Worm (Caenorhabditis elegans): ENCODE results near the gene kmo-1.
A peak's percentile ranks its signal among the peaks of the same experiment; 100 is the strongest.

kmo-1 gene

DNA sequence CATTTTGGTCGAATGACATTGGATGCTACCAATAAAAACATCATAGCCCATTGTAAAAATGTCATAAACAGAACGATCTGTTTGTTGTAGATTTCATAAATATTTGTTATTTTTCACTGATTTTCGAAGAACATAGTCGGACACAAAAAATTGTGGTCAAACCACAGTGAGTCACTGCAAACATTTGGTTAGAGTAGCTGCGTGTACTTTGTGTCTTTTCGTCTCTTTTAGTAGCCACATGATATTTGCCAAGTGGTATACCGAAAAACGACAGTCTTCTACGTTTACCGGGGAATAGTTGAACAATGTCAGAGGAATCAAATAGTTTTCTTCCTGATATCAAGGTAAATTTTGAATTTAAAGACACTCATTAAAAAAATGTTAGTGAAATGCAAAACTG is 21.4 kb upstream of the kmo-1 start, which contains the start of gene nhr-206 (continued):
- peak; percentile 98 for TF ChIP-seq nhr-28 (tag; optimal IDR thresholded peaks at IDR 0.05)
- peak in 1 of 2 experiments; percentile 61 for TF ChIP-seq mdl-1 (tag; optimal IDR thresholded peaks at IDR 0.05)
- TF ChIP-seq ZK337.2 (GFP tag; IDR thresholded peaks at IDR 0.05): no peak
- TF ChIP-seq ZK546.5 (tag; optimal IDR thresholded peaks at IDR 0.05): no peak
- TF ChIP-seq spr-1 (tag; optimal IDR thresholded peaks at IDR 0.05): no peak
- TF ChIP-seq nhr-102 (tag; optimal IDR thresholded peaks at IDR 0.05): peak; percentile 40
- TF ChIP-seq ceh-62 (tag; optimal IDR thresholded peaks at IDR 0.05): no peak
- no peak for TF ChIP-seq T20F7.1 (GFP tag; optimal IDR thresholded peaks at IDR 0.05)
- TF ChIP-seq nhr-42 (GFP tag; IDR thresholded peaks at IDR 0.05): no peak
- no peak for TF ChIP-seq lin-38 (GFP tag; IDR thresholded peaks at IDR 0.05)

DNA sequence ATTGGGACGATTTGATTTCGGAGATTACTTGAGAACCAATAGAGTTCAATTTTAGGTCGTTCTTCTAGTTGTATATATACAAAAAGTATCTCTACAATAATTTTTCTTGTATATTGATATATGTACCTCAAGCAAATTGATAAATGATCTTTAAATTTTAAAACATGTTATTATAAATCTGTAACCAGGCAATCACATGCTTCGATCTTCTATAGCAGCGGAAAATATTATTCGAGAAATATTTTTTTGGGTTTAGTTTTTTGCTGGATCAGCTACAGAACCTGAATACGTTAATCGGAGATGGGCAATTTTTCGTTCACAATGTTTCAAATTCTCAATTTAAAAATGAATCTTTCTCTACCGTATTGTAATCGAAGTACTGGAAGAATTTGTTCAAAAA is 18.5 kb upstream of the kmo-1 start, which contains the start of gene R07B7.12:
TSS of gene R07B7.12 (plus strand) at position 301 of the 400 bp plus-strand sequence.
- TF ChIP-seq ceh-44 (GFP tag; IDR thresholded peaks at IDR 0.05) (no peak), nhr-6 (tag; optimal IDR thresholded peaks at IDR 0.05) (no peak), F10B5.3 (tag; optimal IDR thresholded peaks at IDR 0.05) (no peak), nhr-10 (tag; optimal IDR thresholded peaks at IDR 0.05) (no peak), pha-4 (GFP tag; IDR thresholded peaks at IDR 0.05) (no peak), pha-4 (tag; optimal IDR thresholded peaks at IDR 0.05) (no peak), dmd-8 (GFP tag; IDR thresholded peaks at IDR 0.05) (no peak), lsy-2 (tag; optimal IDR thresholded peaks at IDR 0.05) (no peak), ceh-62 (tag; optimal IDR thresholded peaks at IDR 0.05) (no peak), hif-1 (tag; optimal IDR thresholded peaks at IDR 0.05) (no peak), spr-3 (GFP tag; optimal IDR thresholded peaks at IDR 0.05) (no peak), mxl-3 (GFP tag; optimal IDR thresholded peaks at IDR 0.05) (no peak), gei-8 (GFP tag; optimal IDR thresholded peaks at IDR 0.05) (no peak), ZK546.5 (tag; optimal IDR thresholded peaks at IDR 0.05) (no peak), lin-39 (tag; optimal IDR thresholded peaks at IDR 0.05) (no peak), Y48G9A.11 (GFP tag; IDR thresholded peaks at IDR 0.05) (no peak), R02D3.7 (tag; optimal IDR thresholded peaks at IDR 0.05) (no peak), mes-2 (tag; optimal IDR thresholded peaks at IDR 0.05; ENCODE audit: poor library complexity, severe bottlenecking) (no peak), aly-2 (tag; optimal IDR thresholded peaks at IDR 0.05) (no peak), zip-11 (GFP tag; IDR thresholded peaks at IDR 0.05) (no peak), F49E8.2 (tag; optimal IDR thresholded peaks at IDR 0.05; ENCODE audit: borderline replicate concordance) (no peak)

DNA sequence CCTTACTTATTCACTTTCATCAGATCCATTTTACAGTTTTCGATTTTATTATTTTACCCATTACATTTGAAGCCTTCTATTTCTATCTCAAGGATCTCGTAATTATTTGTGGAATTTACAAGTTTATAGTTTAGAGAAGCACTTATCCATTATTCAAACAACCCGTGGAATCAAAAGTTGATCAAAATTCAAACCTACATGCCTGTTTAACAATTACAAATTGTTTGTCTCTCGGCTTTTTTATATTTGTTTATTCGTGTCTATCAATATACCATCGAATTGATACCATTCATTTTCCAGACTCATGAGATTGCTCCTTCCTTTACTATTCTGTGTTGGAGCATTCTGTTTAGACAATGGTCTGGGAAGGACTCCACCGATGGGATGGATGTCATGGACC is 16.6 kb upstream of the kmo-1 start, which contains the start of gene gana-1:
TSS of gene gana-1 (plus strand) at position 301 of the 400 bp plus-strand sequence.
- no peak for TF ChIP-seq skn-1 (tag; optimal IDR thresholded peaks at IDR 0.05)
- no peak for TF ChIP-seq gei-8 (GFP tag; optimal IDR thresholded peaks at IDR 0.05)
- TF ChIP-seq fkh-10 (GFP tag; optimal IDR thresholded peaks at IDR 0.05): no peak
- no peak for TF ChIP-seq madf-9 (GFP tag; conservative IDR thresholded peaks at IDR 0.05)
- TF ChIP-seq lin-15B (tag; optimal IDR thresholded peaks at IDR 0.05): no peak
- no peak for TF ChIP-seq daf-8 (GFP tag; IDR thresholded peaks at IDR 0.05)
- no peak for TF ChIP-seq lim-7 (GFP tag; IDR thresholded peaks at IDR 0.05)
- TF ChIP-seq daf-12 (tag; optimal IDR thresholded peaks at IDR 0.05): no peak
- TF ChIP-seq F49E8.2 (tag; optimal IDR thresholded peaks at IDR 0.05; ENCODE audit: borderline replicate concordance): no peak
- TF ChIP-seq tra-1 (GFP tag; IDR thresholded peaks at IDR 0.05): no peak
- TF ChIP-seq ama-1 (optimal IDR thresholded peaks at IDR 0.05): no peak
- no peak for TF ChIP-seq zip-11 (GFP tag; IDR thresholded peaks at IDR 0.05)
- no peak for TF ChIP-seq dve-1 (tag; optimal IDR thresholded peaks at IDR 0.05; ENCODE audit: insufficient read depth)
- TF ChIP-seq fos-1 (tag; optimal IDR thresholded peaks at IDR 0.05): no peak
- TF ChIP-seq spr-1 (tag; optimal IDR thresholded peaks at IDR 0.05): no peak
- no peak for TF ChIP-seq lin-39 (tag; optimal IDR thresholded peaks at IDR 0.05)
- no peak for TF ChIP-seq dmd-8 (GFP tag; IDR thresholded peaks at IDR 0.05)
- no peak for TF ChIP-seq hmg-1.1 (GFP tag; IDR thresholded peaks at IDR 0.05)
- no peak for TF ChIP-seq php-3 (GFP tag; IDR thresholded peaks at IDR 0.05)
